Fruit fly (Drosophila melanogaster) whole organism, embryonic: ENCODE results near the gene tra.

Experiments
- B-H1 ChIP-seq: fragments of 200-800 bp; sonication (Bioruptor generic); IDR thresholded peaks from 3 replicates; pipeline ENCODE4 v1.3.6; 2022; ENCODE audit warnings: missing biosample characterization, missing genetic modification characterization
- Blimp-1 ChIP-seq: fragments of 200-800 bp; sonication (Bioruptor generic); optimal IDR thresholded peaks from 3 replicates; lab custom pipeline; 2018; ENCODE audit warnings: missing biosample characterization, missing genetic modification characterization, mild to moderate bottlenecking, moderate library complexity, missing genetic modification reagents
- CG10147 ChIP-seq: fragments of 200-800 bp; sonication (Bioruptor generic); optimal IDR thresholded peaks from 2 replicates; lab custom pipeline; 2019; ENCODE audit warnings: missing biosample characterization, mild to moderate bottlenecking, missing genetic modification characterization, moderate library complexity
- CG13424 ChIP-seq: fragments of 200-800 bp; sonication (Bioruptor generic); optimal IDR thresholded peaks from 2 replicates; lab custom pipeline; 2019; ENCODE audit warnings: missing biosample characterization, mild to moderate bottlenecking, missing genetic modification characterization, moderate library complexity
- CG13894 ChIP-seq: fragments of 200-800 bp; sonication (Bioruptor generic); optimal IDR thresholded peaks from 3 replicates; lab custom pipeline; 2018; ENCODE audit warnings: missing biosample characterization, mild to moderate bottlenecking, missing genetic modification characterization, moderate library complexity
- CG14710 ChIP-seq: fragments of 200-800 bp; sonication (Bioruptor generic); optimal IDR thresholded peaks from 3 replicates; lab custom pipeline; 2019; ENCODE audit warnings: missing biosample characterization, mild to moderate bottlenecking, missing genetic modification characterization, moderate library complexity
- CG16779 ChIP-seq: fragments of 200-800 bp; sonication (Bioruptor generic); IDR thresholded peaks from 2 replicates; pipeline ENCODE4 v1.3.6; 2022; ENCODE audit warnings: missing biosample characterization, missing genetic modification characterization
- CG17186 ChIP-seq: fragments of 200-800 bp; sonication (Bioruptor generic); optimal IDR thresholded peaks from 3 replicates; lab custom pipeline; 2017; ENCODE audit warnings: missing biosample characterization, missing genetic modification reagents, missing genetic modification characterization
- CG17829 ChIP-seq: fragments of 200-800 bp; optimal IDR thresholded peaks from 2 replicates; lab custom pipeline; 2019; ENCODE audit warnings: missing biosample characterization, mild to moderate bottlenecking, missing genetic modification characterization, moderate library complexity
- CG18011 ChIP-seq: fragments of 200-800 bp; sonication (Bioruptor generic); optimal IDR thresholded peaks from 2 replicates; lab custom pipeline; 2017; ENCODE audit warnings: missing biosample characterization, missing genetic modification characterization, mild to moderate bottlenecking, moderate library complexity, missing genotype
- CG2129 ChIP-seq: fragments of 200-800 bp; sonication (Bioruptor generic); IDR thresholded peaks from 2 replicates; pipeline ENCODE4 v1.3.6; 2022; ENCODE audit warnings: missing biosample characterization, missing genetic modification characterization; ENCODE audit not compliant: partially characterized antibody
- CG31388 ChIP-seq: fragments of 200-800 bp; sonication (Bioruptor generic); optimal IDR thresholded peaks from 2 replicates; lab custom pipeline; 2016; ENCODE audit warnings: missing biosample characterization, missing genetic modification characterization
- CG4404 ChIP-seq: fragments of 200-800 bp; sonication (Bioruptor generic); IDR thresholded peaks from 2 replicates; pipeline ENCODE4 v1.3.6; 2022; ENCODE audit warnings: missing biosample characterization, missing genetic modification characterization
- CG4617 ChIP-seq: fragments of 200-800 bp; sonication (Bioruptor generic); optimal IDR thresholded peaks from 3 replicates; lab custom pipeline; 2016; ENCODE audit warnings: missing biosample characterization, missing genetic modification characterization, borderline replicate concordance
- CG5245 ChIP-seq: fragments of 200-800 bp; sonication (Bioruptor generic); optimal IDR thresholded peaks from 3 replicates; lab custom pipeline; 2016; ENCODE audit warnings: missing biosample characterization, missing genetic modification characterization
- CG6254 ChIP-seq: fragments of 200-800 bp; sonication (Bioruptor generic); optimal IDR thresholded peaks from 3 replicates; lab custom pipeline; 2017; ENCODE audit warnings: mild to moderate bottlenecking, missing biosample characterization, missing genetic modification reagents, missing genetic modification characterization
- CG6683 ChIP-seq: fragments of 200-800 bp; sonication (Bioruptor generic); optimal IDR thresholded peaks from 2 replicates; lab custom pipeline; 2017; ENCODE audit warnings: missing biosample characterization, mild to moderate bottlenecking, missing genetic modification characterization, missing genetic modification reagents
- CkIIα-i1 ChIP-seq: fragments of 200-800 bp; sonication (Bioruptor generic); IDR thresholded peaks from 2 replicates; pipeline ENCODE4 v1.3.6; 2022; ENCODE audit warnings: missing biosample characterization, missing genetic modification characterization
- D ChIP-seq, 2 experiments: fragments of 200-800 bp in 1 of 2; fragments of >200 bp in 1 of 2; sonication (Bioruptor generic) in 1 of 2; optimal IDR thresholded peaks; 2 replicates in 1 of 2; 3 replicates in 1 of 2; lab custom pipeline; 2017; ENCODE audit warnings: mild to moderate bottlenecking in 1 of 2, missing biosample characterization in 1 of 2, missing genetic modification characterization in 1 of 2, missing genetic modification reagents in 1 of 2
- Elba2 ChIP-seq: fragments of 200-800 bp; sonication (Bioruptor generic); optimal IDR thresholded peaks from 3 replicates; lab custom pipeline; 2016; ENCODE audit warnings: missing biosample characterization, missing genetic modification characterization
- HHEX ChIP-seq: fragments of 200-800 bp; sonication (Bioruptor generic); optimal IDR thresholded peaks from 3 replicates; lab custom pipeline; 2017; ENCODE audit warnings: missing biosample characterization, mild to moderate bottlenecking, missing genetic modification characterization, missing genetic modification reagents
- HLHmδ ChIP-seq: fragments of 200-800 bp; sonication (Bioruptor generic); optimal IDR thresholded peaks from 2 replicates; lab custom pipeline; 2018; ENCODE audit warnings: missing biosample characterization, mild to moderate bottlenecking, missing genetic modification characterization, moderate library complexity
- Hr78 ChIP-seq, 2 experiments: fragments of 200-800 bp in 1 of 2; fragments of >200 bp in 1 of 2; sonication (Bioruptor generic) in 1 of 2; optimal IDR thresholded peaks; 2 replicates each; lab custom pipeline; 2017 to 2019; ENCODE audit warnings: missing biosample characterization in 2 of 2, missing genetic modification characterization in 2 of 2, mild to moderate bottlenecking in 1 of 2, moderate library complexity in 1 of 2
- Mad ChIP-seq: fragments of 200-800 bp; sonication (Bioruptor generic); optimal IDR thresholded peaks from 2 replicates; lab custom pipeline; 2016; ENCODE audit warnings: missing biosample characterization, missing genetic modification characterization
- Nf-YB ChIP-seq: fragments of 200-800 bp; sonication (Bioruptor generic); optimal IDR thresholded peaks from 3 replicates; lab custom pipeline; 2019; ENCODE audit warnings: missing biosample characterization, mild to moderate bottlenecking, missing genetic modification characterization, moderate library complexity
- Ssrp ChIP-seq: fragments of 200-800 bp; sonication (Bioruptor generic); optimal IDR thresholded peaks from 2 replicates; lab custom pipeline; 2018; ENCODE audit warnings: missing biosample characterization, mild to moderate bottlenecking, missing genetic modification characterization, moderate library complexity
- YL-1 ChIP-seq: fragments of 200-800 bp; sonication (Bioruptor generic); optimal IDR thresholded peaks from 3 replicates; lab custom pipeline; 2017; ENCODE audit warnings: missing biosample characterization, mild to moderate bottlenecking, missing genetic modification characterization
- aop ChIP-seq: fragments of 200-800 bp; sonication (Bioruptor generic); IDR thresholded peaks from 2 replicates; pipeline ENCODE4 v1.3.6; 2022; ENCODE audit warnings: missing biosample characterization, missing genetic modification characterization
- az2 ChIP-seq: fragments of 200-800 bp; sonication (Bioruptor generic); optimal IDR thresholded peaks from 3 replicates; lab custom pipeline; 2016; ENCODE audit warnings: missing biosample characterization, missing genetic modification characterization
- cas ChIP-seq: fragments of 200-800 bp; sonication (Bioruptor generic); IDR thresholded peaks from 2 replicates; pipeline ENCODE4 v1.3.6; 2022; ENCODE audit warnings: missing biosample characterization, missing genetic modification characterization
- emc ChIP-seq: fragments of 200-800 bp; sonication (Bioruptor generic); optimal IDR thresholded peaks from 2 replicates; lab custom pipeline; 2016; ENCODE audit warnings: missing biosample characterization, missing genetic modification characterization
- fd3F ChIP-seq: fragments of 200-800 bp; sonication (Bioruptor generic); optimal IDR thresholded peaks from 2 replicates; lab custom pipeline; 2018; ENCODE audit warnings: missing biosample characterization, mild to moderate bottlenecking, missing genetic modification characterization, moderate library complexity
- fd64A ChIP-seq: fragments of 200-800 bp; sonication (Bioruptor generic); optimal IDR thresholded peaks from 3 replicates; lab custom pipeline; 2018; ENCODE audit warnings: missing biosample characterization, mild to moderate bottlenecking, missing genetic modification characterization
- gcm ChIP-seq: fragments of 200-800 bp; sonication (Bioruptor generic); optimal IDR thresholded peaks from 2 replicates; lab custom pipeline; 2019; ENCODE audit warnings: missing biosample characterization, mild to moderate bottlenecking, missing genetic modification characterization, moderate library complexity
- gsb ChIP-seq: fragments of 200-800 bp; sonication (Bioruptor generic); IDR thresholded peaks from 2 replicates; pipeline ENCODE4 v1.3.6; 2022; ENCODE audit warnings: missing biosample characterization, missing genetic modification characterization
- gsb-n ChIP-seq: fragments of 200-800 bp; sonication (Bioruptor generic); optimal IDR thresholded peaks from 3 replicates; lab custom pipeline; 2018; ENCODE audit warnings: missing biosample characterization, mild to moderate bottlenecking, missing genetic modification characterization
- knrl ChIP-seq: fragments of 200-800 bp; sonication (Bioruptor generic); IDR thresholded peaks from 3 replicates; pipeline ENCODE4 v1.3.6; 2022; ENCODE audit warnings: missing biosample characterization, missing genetic modification characterization; ENCODE audit not compliant: partially characterized antibody
- lmd ChIP-seq: fragments of 200-800 bp; sonication (Bioruptor generic); IDR thresholded peaks from 2 replicates; pipeline ENCODE4 v1.3.6; 2022; ENCODE audit warnings: missing biosample characterization, missing genetic modification characterization
- luna ChIP-seq: fragments of 200-800 bp; sonication (Bioruptor generic); optimal IDR thresholded peaks from 2 replicates; lab custom pipeline; 2016; ENCODE audit warnings: missing biosample characterization, missing genetic modification characterization
- maf-S ChIP-seq: fragments of 200-800 bp; sonication (Bioruptor generic); optimal IDR thresholded peaks from 2 replicates; lab custom pipeline; 2016; ENCODE audit warnings: missing biosample characterization, missing genetic modification characterization
- mam ChIP-seq: fragments of 200-800 bp; sonication (Bioruptor generic); optimal IDR thresholded peaks from 3 replicates; lab custom pipeline; 2016; ENCODE audit warnings: missing biosample characterization, missing genetic modification characterization
- phol ChIP-seq: fragments of 200-800 bp; sonication (Bioruptor generic); optimal IDR thresholded peaks from 3 replicates; lab custom pipeline; 2018; ENCODE audit warnings: missing biosample characterization, mild to moderate bottlenecking, missing genetic modification characterization, moderate library complexity
- pzg ChIP-seq: fragments of 200-800 bp; sonication (Bioruptor generic); optimal IDR thresholded peaks from 3 replicates; lab custom pipeline; 2018; ENCODE audit warnings: missing biosample characterization, mild to moderate bottlenecking, missing genetic modification characterization, moderate library complexity
- ranshi ChIP-seq: fragments of 200-800 bp; sonication (Bioruptor generic); IDR thresholded peaks from 2 replicates; pipeline ENCODE4 v1.3.6; 2022; ENCODE audit warnings: missing biosample characterization, missing genetic modification characterization
- sc ChIP-seq, 3 experiments: fragments of >200 bp in 2 of 3; fragments of 200-800 bp in 1 of 3; sonication (Bioruptor generic) in 1 of 3; optimal IDR thresholded peaks; 2 replicates in 2 of 3; 3 replicates in 1 of 3; lab custom pipeline; 2017; ENCODE audit warnings: mild to moderate bottlenecking in 1 of 3, missing biosample characterization in 1 of 3, missing genetic modification characterization in 1 of 3, missing genetic modification reagents in 1 of 3
- shn ChIP-seq: fragments of 200-800 bp; sonication (Bioruptor generic); optimal IDR thresholded peaks from 3 replicates; lab custom pipeline; 2016; ENCODE audit warnings: missing biosample characterization, missing genetic modification characterization
- sqz ChIP-seq: fragments of 200-800 bp; sonication (Bioruptor generic); optimal IDR thresholded peaks from 3 replicates; lab custom pipeline; 2018; ENCODE audit warnings: missing biosample characterization, mild to moderate bottlenecking, missing genetic modification characterization
- tap ChIP-seq: fragments of 200-800 bp; optimal IDR thresholded peaks from 3 replicates; lab custom pipeline; 2019; ENCODE audit warnings: missing biosample characterization, mild to moderate bottlenecking, missing genetic modification characterization, moderate library complexity
- ttk ChIP-seq: fragments of 200-800 bp; sonication (Bioruptor generic); IDR thresholded peaks from 2 replicates; pipeline ENCODE4 v2.1.2; 2022; ENCODE audit warnings: missing biosample characterization, missing genetic modification characterization

tra gene

dm6 chr3L:16581201-16581705, 9.6 kb downstream of the tra start, which contains the start of gene Smn:
TSS of gene Smn (minus strand) at chr3L:16581547.
- TF ChIP-seq CG10147 (GFP tag; lab: Kevin White, UChicago) (peak; percentile 52), phol (tag; lab: Kevin White, UChicago) (peak; percentile 59), CG2129 (GFP tag; lab: Robert Waterston, UW) (peak; percentile 72), tap (no peak), CG4617 (GFP tag; lab: Kevin White, UChicago) (peak; percentile 43), CG14710 (tag; lab: Kevin White, UChicago) (peak; percentile 68), maf-S (no peak), CG31388 (GFP tag; lab: Kevin White, UChicago) (no peak), az2 (GFP tag; lab: Kevin White, UChicago) (no peak), Hr78 (GFP tag; optimal IDR thresholded peaks at IDR 0.05; lab: Kevin White, UChicago) (no peak), fd64A (no peak), knrl (GFP tag; lab: Robert Waterston, UW) (peak; percentile 86), gsb-n (tag; lab: Kevin White, UChicago) (no peak), CG13424 (tag; lab: Kevin White, UChicago) (peak; percentile 49), gcm (GFP tag; lab: Kevin White, UChicago) (no peak), lmd (GFP tag; lab: Robert Waterston, UW) (no peak), luna (no peak), D (optimal IDR thresholded peaks at IDR 0.05; lab: Kevin White, UChicago) (no peak), D (GFP tag; optimal IDR thresholded peaks at IDR 0.05; lab: Kevin White, UChicago) (no peak), Ssrp (tag; lab: Kevin White, UChicago) (no peak), mam (GFP tag; lab: Kevin White, UChicago) (peak; percentile 73), Mad (no peak), CG4404 (GFP tag; lab: Robert Waterston, UW) (no peak), gsb (GFP tag; lab: Robert Waterston, UW) (no peak), pzg (GFP tag; lab: Kevin White, UChicago) (peak; percentile 45), Blimp-1 (GFP tag; lab: Kevin White, UChicago) (peak; percentile 18), cas (no peak), CG6683 (GFP tag; lab: Kevin White, UChicago) (peak; percentile 6), shn (peak; percentile 52), fd3F (GFP tag; lab: Kevin White, UChicago) (peak; percentile 32), CG17829 (tag; lab: Kevin White, UChicago) (peak; percentile 43), CG13894 (peak; percentile 27), emc (GFP tag; lab: Kevin White, UChicago) (no peak), ttk (GFP tag; lab: Robert Waterston, UW) (no peak), CkIIα-i1 (GFP tag; lab: Robert Waterston, UW) (no peak), HLHmδ (no peak), sc (optimal IDR thresholded peaks at IDR 0.05; lab: Kevin White, UChicago) (no peak), sc (GFP tag; optimal IDR thresholded peaks at IDR 0.05; lab: Kevin White, UChicago) (no peak), CG6254 (no peak), CG16779 (GFP tag; lab: Robert Waterston, UW) (no peak), YL-1 (peak; percentile 17), Nf-YB (GFP tag; lab: Kevin White, UChicago) (peak; percentile 7), CG17186 (GFP tag; lab: Kevin White, UChicago) (peak; percentile 16), B-H1 (GFP tag; lab: Robert Waterston, UW) (no peak), Elba2 (no peak), HHEX (no peak), ranshi (GFP tag; lab: Robert Waterston, UW) (no peak), sqz (no peak), CG5245 (GFP tag; lab: Kevin White, UChicago) (peak; percentile 2), CG18011 (GFP tag; lab: Kevin White, UChicago) (peak; percentile 23), aop (GFP tag; lab: Robert Waterston, UW) (no peak)
